Worm (Caenorhabditis elegans) whole organism, L3 larva: ENCODE measurements around the gene T02H6.11.

Experiments used
- R02D3.7 ChIP-seq: fragments of 150-350 bp; optimal IDR thresholded peaks from 2 replicates; lab custom pipeline; 2014; ENCODE audit warnings: missing biosample characterization, missing genetic modification characterization
- ZK546.5 ChIP-seq: sonication (generic microtip); optimal IDR thresholded peaks from 2 replicates; lab custom pipeline; 2017; ENCODE audit warnings: missing biosample characterization, missing genetic modification characterization
- aly-2 ChIP-seq: fragments of 150-350 bp; optimal IDR thresholded peaks from 2 replicates; lab custom pipeline; 2014; ENCODE audit warnings: missing biosample characterization, missing genetic modification characterization
- ama-1 ChIP-seq: fragments of 150-350 bp; optimal IDR thresholded peaks from 2 replicates; lab custom pipeline; 2018
- ceh-16 ChIP-seq: sonication (generic microtip); optimal IDR thresholded peaks from 2 replicates; lab custom pipeline; 2017; ENCODE audit warnings: missing biosample characterization, missing genetic modification characterization
- ceh-28 ChIP-seq: fragments of 150-350 bp; optimal IDR thresholded peaks from 2 replicates; lab custom pipeline; 2014; ENCODE audit warnings: missing biosample characterization, missing genetic modification reagents, missing genetic modification characterization
- ceh-82 ChIP-seq: fragments of 150-350 bp; optimal IDR thresholded peaks from 2 replicates; lab custom pipeline; 2014; ENCODE audit warnings: missing biosample characterization, missing genetic modification characterization
- ceh-9 ChIP-seq: sonication (generic microtip); optimal IDR thresholded peaks from 2 replicates; lab custom pipeline; 2018; ENCODE audit warnings: missing biosample characterization, missing genetic modification characterization
- egl-5 ChIP-seq: fragments of 150-350 bp; optimal IDR thresholded peaks from 2 replicates; lab custom pipeline; 2017; ENCODE audit warnings: missing biosample characterization, missing genetic modification reagents, missing genetic modification characterization, inconsistent platforms
- elt-2 ChIP-seq: sonication (generic microtip); optimal IDR thresholded peaks from 2 replicates; lab custom pipeline; 2016; ENCODE audit warnings: missing genetic modification reagents, mild to moderate bottlenecking, missing genetic modification characterization, missing compliant biosample characterization
- eor-1 ChIP-seq, 2 experiments: fragments of 150-350 bp; optimal IDR thresholded peaks; 2 replicates each; lab custom pipeline; 2014 to 2018; ENCODE audit warnings: missing biosample characterization in 2 of 2, missing genetic modification characterization in 2 of 2
- fkh-10 ChIP-seq: sonication (generic microtip); optimal IDR thresholded peaks from 2 replicates; lab custom pipeline; 2017; ENCODE audit warnings: missing biosample characterization, missing genetic modification reagents, missing genetic modification characterization
- fkh-2 ChIP-seq: fragments of 150-350 bp; optimal IDR thresholded peaks from 2 replicates; lab custom pipeline; 2014; ENCODE audit warnings: missing biosample characterization, missing genetic modification reagents, missing genetic modification characterization
- fos-1 ChIP-seq: fragments of 150-350 bp; optimal IDR thresholded peaks from 2 replicates; lab custom pipeline; 2014; ENCODE audit warnings: missing biosample characterization, missing genetic modification characterization
- hmg-11 ChIP-seq: sonication (generic microtip); optimal IDR thresholded peaks from 2 replicates; lab custom pipeline; 2016; ENCODE audit warnings: missing genetic modification characterization, missing compliant biosample characterization
- lin-39 ChIP-seq: fragments of 150-350 bp; optimal IDR thresholded peaks from 2 replicates; lab custom pipeline; 2018; ENCODE audit warnings: missing biosample characterization, missing genetic modification reagents, missing genetic modification characterization
- lsy-12 ChIP-seq: sonication (generic microtip); optimal IDR thresholded peaks from 2 replicates; lab custom pipeline; 2016; ENCODE audit warnings: mild to moderate bottlenecking, missing genetic modification characterization, missing compliant biosample characterization
- mdl-1 ChIP-seq: fragments of 150-350 bp; optimal IDR thresholded peaks from 2 replicates; lab custom pipeline; 2014; ENCODE audit warnings: missing biosample characterization, missing genetic modification characterization
- mml-1 ChIP-seq: fragments of 150-350 bp; sonication (generic microtip); optimal IDR thresholded peaks from 3 replicates; lab custom pipeline; 2014; ENCODE audit warnings: missing biosample characterization, missing genetic modification characterization
- nhr-11 ChIP-seq: fragments of 150-350 bp; optimal IDR thresholded peaks from 2 replicates; lab custom pipeline; 2014; ENCODE audit warnings: missing biosample characterization, missing genetic modification characterization
- nhr-12 ChIP-seq: fragments of 150-350 bp; optimal IDR thresholded peaks from 2 replicates; lab custom pipeline; 2014; ENCODE audit warnings: missing biosample characterization, missing genetic modification characterization
- nhr-23 ChIP-seq: fragments of 150-350 bp; optimal IDR thresholded peaks from 2 replicates; lab custom pipeline; 2014; ENCODE audit warnings: missing biosample characterization, missing genetic modification reagents, missing genetic modification characterization
- nhr-237 ChIP-seq: fragments of 150-350 bp; optimal IDR thresholded peaks from 2 replicates; lab custom pipeline; 2014; ENCODE audit warnings: missing biosample characterization, missing genetic modification characterization
- nhr-25 ChIP-seq: sonication (generic microtip); optimal IDR thresholded peaks from 2 replicates; lab custom pipeline; 2017; ENCODE audit warnings: missing biosample characterization, missing genetic modification characterization
- nhr-28 ChIP-seq: fragments of 150-350 bp; optimal IDR thresholded peaks from 2 replicates; lab custom pipeline; 2014; ENCODE audit warnings: missing biosample characterization, missing genetic modification characterization
- nhr-43 ChIP-seq: sonication (generic microtip); optimal IDR thresholded peaks from 2 replicates; lab custom pipeline; 2016; ENCODE audit warnings: mild to moderate bottlenecking, missing genetic modification characterization, missing compliant biosample characterization; ENCODE audit not compliant: poor library complexity, severe bottlenecking
- nhr-76 ChIP-seq: fragments of 150-350 bp; sonication (generic microtip); optimal IDR thresholded peaks from 5 replicates; lab custom pipeline; 2014; ENCODE audit warnings: missing biosample characterization, missing genetic modification characterization
- nhr-77 ChIP-seq: fragments of 150-350 bp; optimal IDR thresholded peaks from 2 replicates; lab custom pipeline; 2014; ENCODE audit warnings: missing biosample characterization, missing genetic modification characterization
- pha-4 ChIP-seq: fragments of 150-350 bp; optimal IDR thresholded peaks from 2 replicates; lab custom pipeline; 2014; ENCODE audit warnings: missing biosample characterization, missing genetic modification reagents, missing genetic modification characterization
- pqm-1 ChIP-seq: fragments of 150-350 bp; optimal IDR thresholded peaks from 2 replicates; lab custom pipeline; 2017; ENCODE audit warnings: missing biosample characterization, missing genetic modification characterization, inconsistent platforms
- skn-1 ChIP-seq: fragments of 150-350 bp; optimal IDR thresholded peaks from 2 replicates; lab custom pipeline; 2014; ENCODE audit warnings: missing biosample characterization, missing genetic modification characterization
- snpc-4 ChIP-seq: fragments of 150-350 bp; optimal IDR thresholded peaks from 2 replicates; lab custom pipeline; 2014; ENCODE audit warnings: missing biosample characterization, missing genetic modification characterization
- unc-39 ChIP-seq: sonication (generic microtip); optimal IDR thresholded peaks from 4 replicates; lab custom pipeline; 2017; ENCODE audit warnings: missing biosample characterization, missing genetic modification characterization
- zag-1 ChIP-seq: fragments of 150-350 bp; optimal IDR thresholded peaks from 2 replicates; lab custom pipeline; 2014; ENCODE audit warnings: missing biosample characterization, missing genetic modification characterization
- ztf-11 ChIP-seq: fragments of 150-350 bp; optimal IDR thresholded peaks from 2 replicates; lab custom pipeline; 2014; ENCODE audit warnings: missing biosample characterization, missing genetic modification characterization
- ztf-4 ChIP-seq: fragments of 150-350 bp; optimal IDR thresholded peaks from 2 replicates; lab custom pipeline; 2014; ENCODE audit warnings: missing biosample characterization, missing genetic modification characterization

T02H6.11 gene

DNA sequence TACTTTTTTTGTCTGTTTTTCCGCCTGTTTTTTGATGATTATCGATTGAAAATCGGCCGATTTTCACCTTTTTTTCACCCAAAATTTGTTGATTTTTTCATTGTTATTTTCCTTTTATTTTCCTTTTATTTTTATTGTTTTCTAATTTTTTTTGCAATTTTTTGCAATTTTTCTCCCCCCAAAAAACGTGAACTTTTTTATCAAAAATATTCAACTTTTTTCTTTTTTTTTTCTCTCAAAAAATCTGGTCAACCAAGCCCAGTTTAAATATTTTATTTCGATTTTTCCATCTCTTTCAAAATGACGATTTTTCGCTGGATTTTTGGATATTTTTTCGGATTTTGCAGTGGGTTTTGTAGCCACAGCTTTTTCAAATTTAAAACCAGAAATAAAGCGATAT, 22.6 kb upstream of the T02H6.11 start, which contains the start of gene rfip-2:
rfip-2 (plus strand) TSS at position 301 of the 400 bp plus-strand sequence.
- no peak for TF ChIP-seq nhr-237 (tag; lab: Kevin White, UChicago)
- no peak for TF ChIP-seq fkh-2 (tag; lab: Kevin White, UChicago)
- TF ChIP-seq nhr-11 (tag; lab: Kevin White, UChicago), result no peak
- TF ChIP-seq ZK546.5 (tag; lab: Kevin White, UChicago), result no peak
- TF ChIP-seq R02D3.7, result no peak
- TF ChIP-seq nhr-77, result no peak
- TF ChIP-seq snpc-4 (tag; lab: Kevin White, UChicago), result no peak
- no peak for TF ChIP-seq fos-1
- TF ChIP-seq ama-1 (lab: Kevin White, UChicago), result no peak
- no peak for TF ChIP-seq zag-1 (tag; lab: Kevin White, UChicago)
- no peak for TF ChIP-seq egl-5
- TF ChIP-seq, all 47 proteins: peak for 0

DNA sequence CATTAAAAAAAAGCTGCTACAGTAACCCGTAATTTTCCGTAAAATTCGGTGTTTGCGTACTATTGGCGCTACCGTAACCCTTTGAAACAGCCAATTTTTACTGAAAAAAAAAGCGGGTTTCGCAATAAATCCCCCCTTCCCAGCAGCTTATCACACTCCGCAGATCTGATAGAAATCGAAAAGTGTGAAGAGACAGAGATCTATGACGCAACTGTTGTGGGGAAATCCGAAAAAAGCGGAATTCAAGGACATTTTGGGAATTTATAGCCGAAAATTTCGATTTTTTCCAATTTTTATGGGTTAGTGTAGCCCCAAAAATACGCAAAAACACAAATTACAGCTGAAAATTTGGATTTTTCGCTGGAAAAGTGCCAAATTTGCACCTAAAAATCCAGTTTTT, 21.0 kb upstream of the T02H6.11 start:
- no peak for TF ChIP-seq pqm-1 (tag; lab: Kevin White, UChicago)
- TF ChIP-seq aly-2 (tag; lab: Kevin White, UChicago), result no peak
- no peak for TF ChIP-seq fkh-10 (GFP tag; lab: Kevin White, UChicago)
- TF ChIP-seq mdl-1, result no peak
- no peak for TF ChIP-seq mml-1 (tag; lab: Kevin White, UChicago)
- no peak for TF ChIP-seq unc-39 (tag; lab: Kevin White, UChicago)
- TF ChIP-seq nhr-43, result no peak
- no peak for TF ChIP-seq eor-1 (tag; optimal IDR thresholded peaks at IDR 0.05; lab: Kevin White, UChicago)
- no peak for TF ChIP-seq snpc-4 (tag; lab: Kevin White, UChicago)
- TF ChIP-seq fkh-2 (tag; lab: Kevin White, UChicago), result no peak
- TF ChIP-seq skn-1 (tag; lab: Kevin White, UChicago), result no peak
- no peak for TF ChIP-seq ceh-9
- no peak for TF ChIP-seq nhr-12 (tag; lab: Kevin White, UChicago)
- no peak for TF ChIP-seq elt-2 (tag; lab: Kevin White, UChicago)
- no peak for TF ChIP-seq egl-5

DNA sequence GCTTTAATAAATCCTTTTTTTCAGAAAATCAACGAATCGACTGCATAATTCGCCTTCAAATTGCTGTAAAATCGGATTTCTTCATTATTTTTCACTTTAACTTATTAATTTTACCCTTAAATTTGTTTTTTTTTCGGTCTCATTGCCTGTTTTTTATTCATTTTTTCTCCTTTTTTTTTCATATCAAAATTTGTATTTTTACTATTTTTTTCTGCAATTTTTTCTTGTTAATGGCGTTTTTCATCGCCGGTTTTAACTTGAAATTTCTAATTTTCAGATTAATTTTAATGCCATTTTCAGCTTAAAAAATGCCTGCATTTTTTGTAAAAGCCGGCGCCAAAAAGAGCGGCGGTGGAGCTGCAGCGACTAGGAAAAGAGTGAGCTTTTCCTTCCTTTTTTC, 8.2 kb upstream of the T02H6.11 start, which contains the start of gene T02H6.1:
T02H6.1 (plus strand) TSS at position 301 of the 400 bp plus-strand sequence.
- TF ChIP-seq nhr-25 (no peak), nhr-43 (no peak)

DNA sequence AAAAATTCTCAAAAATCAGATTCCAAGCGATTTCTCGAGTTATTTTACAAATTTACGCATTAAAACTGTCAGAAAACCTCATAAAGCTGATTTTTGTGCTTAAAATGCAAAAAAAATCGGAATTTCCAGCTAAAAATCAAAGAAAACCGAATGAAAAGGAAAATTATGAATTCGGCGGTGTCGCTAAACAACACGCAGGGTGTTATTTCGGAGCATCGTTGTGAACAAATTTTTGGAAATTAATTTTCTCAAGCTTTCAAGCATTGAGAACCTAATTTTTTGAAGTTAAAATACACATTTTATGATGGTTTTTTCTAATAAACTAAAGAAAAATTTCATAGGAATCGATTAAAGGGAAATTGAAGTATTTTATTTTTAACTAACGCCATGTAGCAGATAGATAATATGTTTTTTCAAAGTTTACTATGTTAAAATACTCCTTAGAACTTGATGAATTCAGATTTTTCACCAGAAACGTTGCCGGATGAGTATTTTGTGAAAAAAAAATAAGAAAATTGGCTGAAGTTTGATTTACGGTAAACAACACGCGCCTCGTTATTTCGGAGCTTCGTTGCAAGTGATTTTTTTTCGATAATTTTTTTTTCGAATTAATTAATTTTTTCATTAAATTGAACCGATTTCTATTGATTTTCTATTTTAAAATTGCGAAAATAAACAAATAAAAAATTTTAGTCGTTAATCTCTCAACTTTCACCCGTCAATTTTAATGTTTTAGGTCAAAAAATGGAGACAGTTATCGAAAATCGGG, 630 bp upstream of the T02H6.11 start, which contains the start of gene thoc-1:
thoc-1 (plus strand) TSS at position 737 of the 769 bp plus-strand sequence.
- no peak for TF ChIP-seq fkh-10 (GFP tag; lab: Kevin White, UChicago)
- no peak for TF ChIP-seq nhr-23
- TF ChIP-seq nhr-237 (tag; lab: Kevin White, UChicago), result no peak
- no peak for TF ChIP-seq nhr-25
- TF ChIP-seq pqm-1 (tag; lab: Kevin White, UChicago), result no peak

DNA sequence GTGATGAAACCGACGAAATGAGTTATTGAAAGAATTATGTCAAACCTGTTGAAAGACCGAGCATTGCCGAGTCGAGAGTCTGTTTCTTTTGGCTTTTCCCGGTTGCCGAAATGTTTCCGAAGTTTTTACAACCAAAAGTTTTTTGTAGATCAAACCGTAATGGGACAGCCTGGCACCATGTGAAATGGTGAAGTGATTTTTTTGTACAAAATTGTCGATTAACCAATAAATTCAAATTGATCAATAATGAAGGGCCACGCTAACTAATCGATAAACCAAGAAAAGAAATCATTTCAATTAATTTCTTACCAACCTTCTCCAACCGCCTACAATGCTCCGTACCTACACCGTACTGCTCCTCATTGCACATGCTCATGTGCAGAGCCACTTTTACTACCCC, 9.4 kb downstream of the T02H6.11 start, which contains the start of gene T02H6.3:
T02H6.3 (plus strand) TSS at position 301 of the 400 bp plus-strand sequence.
- TF ChIP-seq aly-2 (tag; lab: Kevin White, UChicago) (no peak), lsy-12 (tag; lab: Kevin White, UChicago) (no peak), ztf-11 (tag; lab: Kevin White, UChicago) (no peak), ztf-4 (tag; lab: Kevin White, UChicago) (no peak), snpc-4 (tag; lab: Kevin White, UChicago) (no peak), ceh-28 (tag; lab: Kevin White, UChicago) (no peak), hmg-11 (tag; lab: Kevin White, UChicago) (no peak)

DNA sequence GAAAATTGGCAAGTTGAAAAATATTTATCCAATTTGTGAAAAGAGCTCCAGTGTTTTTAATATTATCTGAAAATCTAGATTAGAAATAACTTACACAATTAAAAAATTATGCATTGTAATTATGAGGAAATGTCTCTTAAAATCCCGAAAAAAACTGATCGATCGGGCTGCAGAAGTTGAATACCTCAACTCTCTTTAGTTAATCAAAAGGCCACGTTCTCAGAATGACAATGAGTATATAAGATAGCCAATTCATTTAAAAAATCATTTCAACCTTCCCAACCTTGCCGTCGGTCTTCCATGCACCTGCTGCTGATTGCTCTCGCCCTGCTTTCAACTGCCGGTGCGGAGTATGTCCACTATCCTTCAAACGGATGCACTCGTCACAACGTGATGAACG, 11.2 kb downstream of the T02H6.11 start, which contains the start of gene T02H6.4:
T02H6.4 (plus strand) TSS at position 301 of the 400 bp plus-strand sequence.
- TF ChIP-seq nhr-77 (no peak), nhr-12 (tag; lab: Kevin White, UChicago) (no peak), R02D3.7 (no peak), nhr-28 (tag; lab: Kevin White, UChicago) (no peak), ceh-28 (tag; lab: Kevin White, UChicago) (no peak), nhr-76 (no peak), ztf-11 (tag; lab: Kevin White, UChicago) (no peak), ceh-16 (tag; lab: Kevin White, UChicago) (no peak), pha-4 (tag; lab: Kevin White, UChicago) (no peak), eor-1 (tag; optimal IDR thresholded peaks at IDR 0.05; lab: Kevin White, UChicago) (no peak), ama-1 (lab: Kevin White, UChicago) (no peak), egl-5 (no peak), lin-39 (tag; lab: Kevin White, UChicago) (no peak), zag-1 (tag; lab: Kevin White, UChicago) (no peak), hmg-11 (tag; lab: Kevin White, UChicago) (no peak), ceh-82 (tag; lab: Kevin White, UChicago) (no peak), lsy-12 (tag; lab: Kevin White, UChicago) (no peak), ceh-9 (no peak), mdl-1 (no peak)
